Fruit fly (Drosophila melanogaster) whole organism, embryonic: ENCODE measurements around the gene Dad1.

Experiments
- CG10462 ChIP-seq: fragments of 200-800 bp; sonication (Bioruptor generic); optimal IDR thresholded peaks from 2 replicates; lab custom pipeline; 2016; ENCODE audit warnings: missing biosample characterization, missing genetic modification characterization
- CG10654 ChIP-seq: fragments of 200-800 bp; sonication (Bioruptor generic); optimal IDR thresholded peaks from 2 replicates; lab custom pipeline; 2016; ENCODE audit warnings: missing biosample characterization, missing genetic modification characterization
- CG11247 ChIP-seq: fragments of 200-800 bp; sonication (Bioruptor generic); IDR thresholded peaks from 2 replicates; pipeline ENCODE4 v1.3.6; 2022; ENCODE audit warnings: missing biosample characterization, missing genetic modification characterization
- CG11398 ChIP-seq: fragments of 200-800 bp; sonication (Bioruptor generic); optimal IDR thresholded peaks from 2 replicates; lab custom pipeline; 2016; ENCODE audit warnings: missing biosample characterization, missing genetic modification characterization
- CG13775 ChIP-seq: fragments of 200-800 bp; sonication (Bioruptor generic); optimal IDR thresholded peaks from 3 replicates; lab custom pipeline; 2017; ENCODE audit warnings: missing biosample characterization, mild to moderate bottlenecking, missing genetic modification characterization
- CG14441 ChIP-seq: fragments of 200-800 bp; sonication (Bioruptor generic); IDR thresholded peaks from 2 replicates; pipeline ENCODE4 v1.3.6; 2022; ENCODE audit warnings: missing biosample characterization, missing genetic modification characterization
- CG14965 ChIP-seq: fragments of 200-800 bp; sonication (Bioruptor generic); optimal IDR thresholded peaks from 2 replicates; lab custom pipeline; 2016; ENCODE audit warnings: missing biosample characterization, missing genetic modification characterization, borderline replicate concordance
- CG15696 ChIP-seq: fragments of 200-800 bp; sonication (Bioruptor generic); optimal IDR thresholded peaks from 2 replicates; lab custom pipeline; 2019; ENCODE audit warnings: missing biosample characterization, mild to moderate bottlenecking, missing genetic modification characterization, moderate library complexity
- CG1792 ChIP-seq: fragments of 200-800 bp; sonication (Bioruptor generic); optimal IDR thresholded peaks from 2 replicates; lab custom pipeline; 2016; ENCODE audit warnings: missing biosample characterization, missing genetic modification characterization
- CG2116 ChIP-seq: fragments of 200-800 bp; sonication (Bioruptor generic); optimal IDR thresholded peaks from 3 replicates; lab custom pipeline; 2018; ENCODE audit warnings: missing biosample characterization, mild to moderate bottlenecking, missing genetic modification characterization
- CG2875 ChIP-seq: fragments of 200-800 bp; sonication (Bioruptor generic); optimal IDR thresholded peaks from 2 replicates; lab custom pipeline; 2017; ENCODE audit warnings: missing biosample characterization, mild to moderate bottlenecking, missing genetic modification characterization, missing genetic modification reagents
- CG30431 ChIP-seq: fragments of 200-800 bp; sonication (Bioruptor generic); optimal IDR thresholded peaks from 2 replicates; lab custom pipeline; 2017; ENCODE audit warnings: missing biosample characterization, missing genetic modification characterization
- CG33213 ChIP-seq: fragments of 200-800 bp; sonication (Bioruptor generic); optimal IDR thresholded peaks from 3 replicates; lab custom pipeline; 2016; ENCODE audit warnings: missing biosample characterization, missing genetic modification characterization
- CG33557 ChIP-seq: fragments of 200-800 bp; sonication (Bioruptor generic); optimal IDR thresholded peaks from 2 replicates; lab custom pipeline; 2019; ENCODE audit warnings: missing biosample characterization, mild to moderate bottlenecking, missing genetic modification characterization, moderate library complexity
- CG3407 ChIP-seq: fragments of 200-800 bp; sonication (Bioruptor generic); optimal IDR thresholded peaks from 2 replicates; lab custom pipeline; 2018; ENCODE audit warnings: missing biosample characterization, mild to moderate bottlenecking, missing genetic modification characterization
- CG4404 ChIP-seq: fragments of 200-800 bp; sonication (Bioruptor generic); IDR thresholded peaks from 2 replicates; pipeline ENCODE4 v1.3.6; 2022; ENCODE audit warnings: missing biosample characterization, missing genetic modification characterization
- CG4424 ChIP-seq: fragments of 200-800 bp; sonication (Bioruptor generic); optimal IDR thresholded peaks from 3 replicates; lab custom pipeline; 2016; ENCODE audit warnings: missing biosample characterization, missing genetic modification characterization
- CG4730 ChIP-seq: fragments of 200-800 bp; sonication (Bioruptor generic); IDR thresholded peaks from 2 replicates; pipeline ENCODE4 v1.3.6; 2022; ENCODE audit warnings: missing biosample characterization, missing genetic modification characterization
- CG6654 ChIP-seq: fragments of 200-800 bp; sonication (Bioruptor generic); optimal IDR thresholded peaks from 2 replicates; lab custom pipeline; 2017; ENCODE audit warnings: missing biosample characterization, mild to moderate bottlenecking, missing genetic modification characterization
- CG6689 ChIP-seq: fragments of 200-800 bp; sonication (Bioruptor generic); IDR thresholded peaks from 2 replicates; pipeline ENCODE4 v1.3.6; 2022; ENCODE audit warnings: missing biosample characterization, missing genetic modification characterization
- CG6765 ChIP-seq: fragments of 200-800 bp; sonication (Bioruptor generic); optimal IDR thresholded peaks from 3 replicates; lab custom pipeline; 2017; ENCODE audit warnings: missing biosample characterization, mild to moderate bottlenecking, missing genetic modification characterization
- CG6854 ChIP-seq: fragments of 200-800 bp; sonication (Bioruptor generic); optimal IDR thresholded peaks from 3 replicates; lab custom pipeline; 2017; ENCODE audit warnings: missing biosample characterization, mild to moderate bottlenecking, missing genetic modification characterization
- CG7745 ChIP-seq: fragments of 200-800 bp; sonication (Bioruptor generic); optimal IDR thresholded peaks from 2 replicates; lab custom pipeline; 2018; ENCODE audit warnings: missing biosample characterization, mild to moderate bottlenecking, missing genetic modification characterization, moderate library complexity
- CG7987 ChIP-seq: fragments of 200-800 bp; sonication (Bioruptor generic); optimal IDR thresholded peaks from 2 replicates; lab custom pipeline; 2018; ENCODE audit warnings: missing biosample characterization, mild to moderate bottlenecking, missing genetic modification characterization, moderate library complexity
- CG9437 ChIP-seq: fragments of 200-800 bp; sonication (Bioruptor generic); optimal IDR thresholded peaks from 2 replicates; lab custom pipeline; 2018; ENCODE audit warnings: missing biosample characterization, mild to moderate bottlenecking, missing genetic modification characterization
- CG9932 ChIP-seq: fragments of 200-800 bp; sonication (Bioruptor generic); IDR thresholded peaks from 2 replicates; pipeline ENCODE4 v1.3.6; 2022; ENCODE audit warnings: missing biosample characterization, missing genetic modification characterization
- CTCF ChIP-seq: fragments of 200-800 bp; sonication (Bioruptor generic); optimal IDR thresholded peaks from 2 replicates; lab custom pipeline; 2017; ENCODE audit warnings: missing biosample characterization, mild to moderate bottlenecking, missing genetic modification characterization, moderate library complexity
- Dad ChIP-seq: fragments of 200-800 bp; sonication (Bioruptor generic); optimal IDR thresholded peaks from 3 replicates; lab custom pipeline; 2016; ENCODE audit warnings: missing biosample characterization, missing genetic modification characterization
- Dp ChIP-seq: fragments of 200-800 bp; sonication (Bioruptor generic); optimal IDR thresholded peaks from 2 replicates; lab custom pipeline; 2018; ENCODE audit warnings: missing biosample characterization, mild to moderate bottlenecking, missing genetic modification characterization, moderate library complexity
- Fer1 ChIP-seq: fragments of 200-800 bp; sonication (Bioruptor generic); optimal IDR thresholded peaks from 2 replicates; lab custom pipeline; 2017; ENCODE audit warnings: missing biosample characterization, mild to moderate bottlenecking, missing genetic modification characterization
- Gsc ChIP-seq: fragments of 200-800 bp; sonication (Bioruptor generic); IDR thresholded peaks from 2 replicates; pipeline ENCODE4 v1.3.6; 2022; ENCODE audit warnings: missing biosample characterization, missing genetic modification characterization
- HHEX ChIP-seq: fragments of 200-800 bp; sonication (Bioruptor generic); optimal IDR thresholded peaks from 3 replicates; lab custom pipeline; 2017; ENCODE audit warnings: missing biosample characterization, mild to moderate bottlenecking, missing genetic modification characterization, missing genetic modification reagents
- Hmr ChIP-seq: fragments of 200-800 bp; sonication (Bioruptor generic); optimal IDR thresholded peaks from 3 replicates; lab custom pipeline; 2017; ENCODE audit warnings: mild to moderate bottlenecking, missing biosample characterization, missing genetic modification reagents, missing genetic modification characterization
- Kr ChIP-seq: fragments of 200-800 bp; sonication (Bioruptor generic); optimal IDR thresholded peaks from 2 replicates; lab custom pipeline; 2017; ENCODE audit warnings: missing biosample characterization, mild to moderate bottlenecking, missing genetic modification characterization
- Lpt ChIP-seq: fragments of >200 bp; optimal IDR thresholded peaks from 2 replicates; lab custom pipeline; 2018; ENCODE audit warnings: missing biosample characterization, missing genetic modification characterization
- Mad ChIP-seq: fragments of 200-800 bp; sonication (Bioruptor generic); optimal IDR thresholded peaks from 2 replicates; lab custom pipeline; 2016; ENCODE audit warnings: missing biosample characterization, missing genetic modification characterization
- Oaz ChIP-seq: fragments of 200-800 bp; sonication (Bioruptor generic); IDR thresholded peaks from 2 replicates; pipeline ENCODE4 v1.3.6; 2022; ENCODE audit warnings: missing biosample characterization, missing genetic modification characterization
- Ssrp ChIP-seq: fragments of 200-800 bp; sonication (Bioruptor generic); optimal IDR thresholded peaks from 2 replicates; lab custom pipeline; 2018; ENCODE audit warnings: missing biosample characterization, mild to moderate bottlenecking, missing genetic modification characterization, moderate library complexity
- ara ChIP-seq: fragments of 200-800 bp; sonication (Bioruptor generic); IDR thresholded peaks from 2 replicates; pipeline ENCODE4 v1.3.6; 2022; ENCODE audit warnings: missing biosample characterization, missing genetic modification characterization
- ci ChIP-seq: fragments of 200-800 bp; sonication (Bioruptor generic); IDR thresholded peaks from 3 replicates; pipeline ENCODE4 v1.3.6; 2022; ENCODE audit warnings: missing biosample characterization, missing genetic modification characterization
- dan ChIP-seq: fragments of 200-800 bp; sonication (Bioruptor generic); IDR thresholded peaks from 2 replicates; pipeline ENCODE4 v1.3.6; 2022; ENCODE audit warnings: missing biosample characterization, missing genetic modification characterization
- esg ChIP-seq: fragments of 200-800 bp; sonication (Bioruptor generic); conservative IDR thresholded peaks from 2 replicates; pipeline ENCODE4 v1.3.6; 2022; ENCODE audit warnings: missing biosample characterization, missing genetic modification characterization
- gce ChIP-seq: fragments of 200-800 bp; sonication (Bioruptor generic); IDR thresholded peaks from 3 replicates; pipeline ENCODE4 v1.3.6; 2022; ENCODE audit warnings: missing biosample characterization, missing genetic modification characterization
- grau ChIP-seq: fragments of 200-800 bp; optimal IDR thresholded peaks from 3 replicates; lab custom pipeline; 2019; ENCODE audit warnings: missing biosample characterization, mild to moderate bottlenecking, missing genetic modification characterization, moderate library complexity
- ham ChIP-seq: fragments of 200-800 bp; sonication (Bioruptor generic); IDR thresholded peaks from 2 replicates; pipeline ENCODE4 v1.3.6; 2022; ENCODE audit warnings: missing biosample characterization, missing genetic modification characterization
- kay ChIP-seq: fragments of 200-800 bp; sonication (Bioruptor generic); optimal IDR thresholded peaks from 2 replicates; lab custom pipeline; 2016; ENCODE audit warnings: missing biosample characterization, missing genetic modification characterization
- nmo ChIP-seq: fragments of 200-800 bp; sonication (Bioruptor generic); optimal IDR thresholded peaks from 2 replicates; lab custom pipeline; 2018; ENCODE audit warnings: missing biosample characterization, mild to moderate bottlenecking, missing genetic modification characterization, moderate library complexity
- p53 ChIP-seq: fragments of 200-800 bp; sonication (Bioruptor generic); optimal IDR thresholded peaks from 2 replicates; lab custom pipeline; 2016; ENCODE audit warnings: missing biosample characterization, missing genetic modification characterization
- prd ChIP-seq, 3 experiments: fragments of >200 bp in 2 of 3; fragments of 200-800 bp in 1 of 3; sonication (Bioruptor generic) in 1 of 3; optimal IDR thresholded peaks in 2 of 3; IDR thresholded peaks in 1 of 3; 2 replicates in 2 of 3; 3 replicates in 1 of 3; pipeline versions ENCODE4 v1.3.6 to Lab custom; 2017 to 2022; ENCODE audit warnings: missing biosample characterization in 1 of 3, missing genetic modification characterization in 1 of 3
- pros ChIP-seq: fragments of 200-800 bp; sonication (Bioruptor generic); optimal IDR thresholded peaks from 3 replicates; lab custom pipeline; 2019; ENCODE audit warnings: missing biosample characterization, mild to moderate bottlenecking, missing genetic modification characterization, moderate library complexity
- row ChIP-seq: fragments of 200-800 bp; sonication (Bioruptor generic); IDR thresholded peaks from 3 replicates; pipeline ENCODE4 v1.3.6; 2022; ENCODE audit warnings: missing biosample characterization, missing genetic modification characterization

Gene Dad1

DNA sequence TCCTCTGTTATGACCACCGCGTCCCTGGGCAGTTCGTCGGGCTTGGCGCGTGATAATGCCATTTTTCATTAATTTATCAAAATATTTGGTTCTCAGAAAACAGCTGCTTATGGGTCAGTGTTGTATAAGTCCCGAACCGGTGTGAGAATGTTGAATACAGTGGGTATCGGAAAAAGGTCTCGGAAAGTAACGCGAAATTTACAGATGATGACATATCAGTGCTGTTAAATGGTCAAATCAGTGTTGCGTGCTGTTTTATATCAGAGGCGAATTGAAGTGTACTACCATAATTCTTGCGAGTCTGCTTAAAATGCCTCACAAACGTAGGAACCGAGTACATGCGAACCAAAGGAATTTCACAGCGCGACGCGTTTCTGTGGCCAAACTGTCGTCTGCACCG lies 1.3 kb downstream of the Dad1 start, which contains the start of the genes CG13392 and Rcd4 (continued):
- peak; percentile 26 for TF ChIP-seq p53 (GFP tag; lab: Kevin White, UChicago)
- TF ChIP-seq ham, result no peak
- TF ChIP-seq CG10462 (GFP tag; lab: Kevin White, UChicago), result no peak
- TF ChIP-seq CG4424 (GFP tag; lab: Kevin White, UChicago), result peak; percentile 91
- TF ChIP-seq CG7745 (tag; lab: Kevin White, UChicago), result no peak
- TF ChIP-seq pros (GFP tag; lab: Kevin White, UChicago), result no peak
- peak; percentile 10 for TF ChIP-seq CG2875 (GFP tag; lab: Kevin White, UChicago)
- TF ChIP-seq Gsc (GFP tag; lab: Robert Waterston, UW), result no peak
- TF ChIP-seq row (GFP tag; lab: Robert Waterston, UW), result peak; percentile 66
- TF ChIP-seq ci, result peak; percentile 68; the same call in 2 of the 3 replicates
- peak; percentile 11 for TF ChIP-seq CTCF (GFP tag; lab: Kevin White, UChicago)
- 0 out of 2 replicates have a peak, but pooled peaks have one; percentile 28 for TF ChIP-seq CG4730
- no peak for TF ChIP-seq CG14965 (GFP tag; lab: Kevin White, UChicago)
- no peak for TF ChIP-seq CG30431
- TF ChIP-seq Dp (GFP tag; lab: Kevin White, UChicago), result peak; percentile 33
- peak; percentile 4 for TF ChIP-seq kay (GFP tag; lab: Kevin White, UChicago)
- TF ChIP-seq CG6854 (GFP tag; lab: Kevin White, UChicago), result no peak
- TF ChIP-seq Oaz (GFP tag; lab: Robert Waterston, UW), result no peak
- TF ChIP-seq CG9437 (GFP tag; lab: Kevin White, UChicago), result peak; percentile 34
- peak; percentile 5 for TF ChIP-seq CG33557
- peak; percentile 21 for TF ChIP-seq CG13775 (GFP tag; lab: Kevin White, UChicago)
- TF ChIP-seq CG9932, result peak; percentile 90
- TF ChIP-seq CG2116, result peak; percentile 97
- TF ChIP-seq CG7987 (GFP tag; lab: Kevin White, UChicago), result peak; percentile 71
- peak; percentile 94 for TF ChIP-seq grau (tag; lab: Kevin White, UChicago)
- peak; percentile 78 for TF ChIP-seq Hmr (GFP tag; lab: Kevin White, UChicago)
- TF ChIP-seq ara (GFP tag; lab: Robert Waterston, UW), result 0 out of 2 replicates have a peak, but pooled peaks have one; percentile 29
- TF ChIP-seq CG6689 (GFP tag; lab: Robert Waterston, UW), result 0 out of 2 replicates have a peak, but pooled peaks have one; percentile 27
- TF ChIP-seq esg (GFP tag; lab: Robert Waterston, UW), result 0 out of 2 replicates have a peak, but pooled peaks have one; percentile 6
- TF ChIP-seq gce (GFP tag; lab: Robert Waterston, UW), result no peak
- peak; percentile 51 for TF ChIP-seq nmo (GFP tag; lab: Kevin White, UChicago)
- peak; percentile 72 for TF ChIP-seq CG33213 (GFP tag; lab: Kevin White, UChicago)
- TF ChIP-seq CG14441, result peak; percentile 36; the same call in 1 of the 2 replicates
- no peak for TF ChIP-seq Lpt (GFP tag; lab: Kevin White, UChicago)
- peak; percentile 75 for TF ChIP-seq Fer1
- TF ChIP-seq dan, result no peak
- TF ChIP-seq HHEX (GFP tag; lab: Kevin White, UChicago), result peak; percentile 56
- no peak for TF ChIP-seq CG3407 (GFP tag; lab: Kevin White, UChicago)
- TF ChIP-seq CG15696 (tag; lab: Kevin White, UChicago), result no peak
- TF ChIP-seq CG4404 (GFP tag; lab: Robert Waterston, UW), result peak; percentile 48; the same call in 1 of the 2 replicates
- peak; percentile 69 for TF ChIP-seq CG11247 (GFP tag; lab: Robert Waterston, UW)
- TF ChIP-seq Dad (GFP tag; lab: Kevin White, UChicago), result peak; percentile 76
- peak; percentile 32 for TF ChIP-seq CG6765 (GFP tag; lab: Kevin White, UChicago)
- TF ChIP-seq CG11398, result peak; percentile 65
- no peak for TF ChIP-seq Kr (GFP tag; lab: Kevin White, UChicago)
- peak; percentile 49 for TF ChIP-seq CG1792 (GFP tag; lab: Kevin White, UChicago)
- TF ChIP-seq Ssrp (tag; lab: Kevin White, UChicago), result no peak
- no peak for TF ChIP-seq CG10654
- peak; percentile 1 for TF ChIP-seq CG6654 (GFP tag; lab: Kevin White, UChicago)
- no peak for TF ChIP-seq prd (optimal IDR thresholded peaks at IDR 0.05; lab: Kevin White, UChicago)
- TF ChIP-seq prd (GFP tag; IDR thresholded peaks at IDR 0.05; lab: Robert Waterston, UW), result peak; percentile 53; the same call in 2 of the 3 replicates
- peak; percentile 71 for TF ChIP-seq Mad
